Fruit fly (Drosophila melanogaster) whole organism, embryonic: ENCODE data around the gene CG5254.

Source experiments
- Abd-B ChIP-seq: fragments of 200-800 bp; sonication (Bioruptor generic); optimal IDR thresholded peaks from 2 replicates; lab custom pipeline; 2018; ENCODE audit warnings: missing biosample characterization, mild to moderate bottlenecking, missing genetic modification characterization, moderate library complexity
- Awh ChIP-seq: fragments of 200-800 bp; sonication (Bioruptor generic); IDR thresholded peaks from 2 replicates; pipeline ENCODE4, ENCODE4 v1.3.6; 2022; ENCODE audit warnings: missing biosample characterization, missing genetic modification characterization
- C15 ChIP-seq: fragments of 200-800 bp; sonication (Bioruptor generic); IDR thresholded peaks from 3 replicates; pipeline ENCODE4 v1.3.6; 2022; ENCODE audit warnings: missing biosample characterization, missing genetic modification characterization
- CG12071 ChIP-seq: fragments of 200-800 bp; sonication (Bioruptor generic); optimal IDR thresholded peaks from 3 replicates; lab custom pipeline; 2018; ENCODE audit warnings: missing biosample characterization, mild to moderate bottlenecking, missing genetic modification characterization
- CG12769 ChIP-seq: fragments of 200-800 bp; sonication (Bioruptor generic); optimal IDR thresholded peaks from 2 replicates; lab custom pipeline; 2019; ENCODE audit warnings: missing biosample characterization, mild to moderate bottlenecking, missing genetic modification characterization, moderate library complexity
- CG13894 ChIP-seq: fragments of 200-800 bp; sonication (Bioruptor generic); optimal IDR thresholded peaks from 3 replicates; lab custom pipeline; 2018; ENCODE audit warnings: missing biosample characterization, mild to moderate bottlenecking, missing genetic modification characterization, moderate library complexity
- CG14667 ChIP-seq: fragments of 200-800 bp; sonication (Bioruptor generic); IDR thresholded peaks from 2 replicates; pipeline ENCODE4 v1.3.6; 2022; ENCODE audit warnings: missing biosample characterization, missing genetic modification characterization
- CG15514 ChIP-seq: fragments of 200-800 bp; sonication (Bioruptor generic); optimal IDR thresholded peaks from 3 replicates; lab custom pipeline; 2017; ENCODE audit warnings: missing biosample characterization, missing genetic modification characterization, mild to moderate bottlenecking, moderate library complexity, missing genetic modification reagents
- CG1603 ChIP-seq: fragments of 200-800 bp; sonication (Bioruptor generic); optimal IDR thresholded peaks from 2 replicates; lab custom pipeline; 2019; ENCODE audit warnings: missing biosample characterization, mild to moderate bottlenecking, missing genetic modification characterization, moderate library complexity
- CG17359 ChIP-seq: fragments of 200-800 bp; sonication (Bioruptor generic); optimal IDR thresholded peaks from 3 replicates; lab custom pipeline; 2018; ENCODE audit warnings: missing biosample characterization, mild to moderate bottlenecking, missing genetic modification characterization, moderate library complexity
- CG17829 ChIP-seq: fragments of 200-800 bp; optimal IDR thresholded peaks from 2 replicates; lab custom pipeline; 2019; ENCODE audit warnings: missing biosample characterization, mild to moderate bottlenecking, missing genetic modification characterization, moderate library complexity
- CG18262 ChIP-seq: fragments of 200-800 bp; optimal IDR thresholded peaks from 3 replicates; lab custom pipeline; 2019; ENCODE audit warnings: missing biosample characterization, mild to moderate bottlenecking, missing genetic modification characterization, moderate library complexity
- CG2116 ChIP-seq: fragments of 200-800 bp; sonication (Bioruptor generic); optimal IDR thresholded peaks from 3 replicates; lab custom pipeline; 2018; ENCODE audit warnings: missing biosample characterization, mild to moderate bottlenecking, missing genetic modification characterization
- CG8765 ChIP-seq: fragments of 200-800 bp; sonication (Bioruptor generic); IDR thresholded peaks from 2 replicates; pipeline ENCODE4 v1.3.6; 2022; ENCODE audit warnings: missing biosample characterization, missing genetic modification characterization
- CG9437 ChIP-seq: fragments of 200-800 bp; sonication (Bioruptor generic); optimal IDR thresholded peaks from 2 replicates; lab custom pipeline; 2018; ENCODE audit warnings: missing biosample characterization, mild to moderate bottlenecking, missing genetic modification characterization
- CoRest ChIP-seq: fragments of 200-800 bp; sonication (Bioruptor generic); optimal IDR thresholded peaks from 3 replicates; lab custom pipeline; 2018; ENCODE audit warnings: missing biosample characterization, mild to moderate bottlenecking, missing genetic modification characterization, moderate library complexity
- CrebB ChIP-seq: fragments of 200-800 bp; sonication (Bioruptor generic); optimal IDR thresholded peaks from 3 replicates; lab custom pipeline; 2018; ENCODE audit warnings: missing biosample characterization, mild to moderate bottlenecking, missing genetic modification characterization
- Deaf1 ChIP-seq: fragments of 200-800 bp; optimal IDR thresholded peaks from 3 replicates; lab custom pipeline; 2019; ENCODE audit warnings: missing biosample characterization, mild to moderate bottlenecking, missing genetic modification characterization, moderate library complexity
- Fer1 ChIP-seq: fragments of 200-800 bp; sonication (Bioruptor generic); optimal IDR thresholded peaks from 2 replicates; lab custom pipeline; 2017; ENCODE audit warnings: missing biosample characterization, mild to moderate bottlenecking, missing genetic modification characterization
- HLH4C ChIP-seq: fragments of 200-800 bp; sonication (Bioruptor generic); IDR thresholded peaks from 3 replicates; pipeline ENCODE4 v1.3.6; 2022; ENCODE audit warnings: missing biosample characterization, missing genetic modification characterization; ENCODE audit not compliant: partially characterized antibody
- Hr39 ChIP-seq: fragments of >200 bp; optimal IDR thresholded peaks from 2 replicates; lab custom pipeline; 2017
- Jarid2 ChIP-seq: fragments of 200-800 bp; sonication (Bioruptor generic); optimal IDR thresholded peaks from 3 replicates; lab custom pipeline; 2017; ENCODE audit warnings: mild to moderate bottlenecking, missing biosample characterization, missing genetic modification reagents, missing genetic modification characterization
- MTF-1 ChIP-seq: fragments of 200-800 bp; sonication (Bioruptor generic); optimal IDR thresholded peaks from 2 replicates; lab custom pipeline; 2018; ENCODE audit warnings: missing biosample characterization, mild to moderate bottlenecking, missing genetic modification characterization, borderline replicate concordance
- Neu2 ChIP-seq: fragments of 200-800 bp; sonication (Bioruptor generic); optimal IDR thresholded peaks from 3 replicates; lab custom pipeline; 2016; ENCODE audit warnings: missing biosample characterization, missing genetic modification characterization, borderline replicate concordance
- Nf-YC ChIP-seq: fragments of 200-800 bp; optimal IDR thresholded peaks from 3 replicates; lab custom pipeline; 2019; ENCODE audit warnings: missing biosample characterization, mild to moderate bottlenecking, missing genetic modification characterization, moderate library complexity
- Pdp1 ChIP-seq, 2 experiments: fragments of 200-800 bp; sonication (Bioruptor generic); optimal IDR thresholded peaks; 3 replicates each; lab custom pipeline; 2016; ENCODE audit warnings: missing biosample characterization in 2 of 2, missing genetic modification characterization in 2 of 2, mild to moderate bottlenecking in 1 of 2, moderate library complexity in 1 of 2
- Stat92E ChIP-seq, 3 experiments: fragments of >200 bp in 2 of 3; fragments of 200-800 bp in 1 of 3; sonication (Bioruptor generic) in 1 of 3; optimal IDR thresholded peaks; 2 replicates each; lab custom pipeline; 2017 to 2019; ENCODE audit warnings: missing biosample characterization in 3 of 3, missing genetic modification characterization in 3 of 3, mild to moderate bottlenecking in 1 of 3, moderate library complexity in 1 of 3
- ato ChIP-seq: fragments of 200-800 bp; sonication (Bioruptor generic); IDR thresholded peaks from 2 replicates; pipeline ENCODE4 v1.3.6; 2022; ENCODE audit warnings: missing biosample characterization, missing genetic modification characterization; ENCODE audit not compliant: partially characterized antibody
- bsh ChIP-seq, 2 experiments: fragments of 200-800 bp; sonication (Bioruptor generic); optimal IDR thresholded peaks; 2 replicates each; lab custom pipeline; 2017 to 2018; ENCODE audit warnings: mild to moderate bottlenecking in 2 of 2, missing biosample characterization in 2 of 2, missing genetic modification characterization in 2 of 2, moderate library complexity in 1 of 2
- crc ChIP-seq: fragments of 200-800 bp; sonication (Bioruptor generic); optimal IDR thresholded peaks from 2 replicates; lab custom pipeline; 2016; ENCODE audit warnings: missing biosample characterization, missing genetic modification characterization
- crol ChIP-seq: fragments of 200-800 bp; sonication (Bioruptor generic); IDR thresholded peaks from 2 replicates; pipeline ENCODE4 v1.3.6; 2022; ENCODE audit warnings: missing biosample characterization, missing genetic modification characterization
- esg ChIP-seq: fragments of 200-800 bp; sonication (Bioruptor generic); conservative IDR thresholded peaks from 2 replicates; pipeline ENCODE4 v1.3.6; 2022; ENCODE audit warnings: missing biosample characterization, missing genetic modification characterization
- gcm ChIP-seq: fragments of 200-800 bp; sonication (Bioruptor generic); optimal IDR thresholded peaks from 2 replicates; lab custom pipeline; 2019; ENCODE audit warnings: missing biosample characterization, mild to moderate bottlenecking, missing genetic modification characterization, moderate library complexity
- gfzf ChIP-seq: fragments of 200-800 bp; sonication (Bioruptor generic); optimal IDR thresholded peaks from 2 replicates; lab custom pipeline; 2016; ENCODE audit warnings: missing biosample characterization, mild to moderate bottlenecking, missing genetic modification characterization, moderate library complexity
- hkb ChIP-seq, 2 experiments: fragments of 200-800 bp in 1 of 2; fragments of >200 bp in 1 of 2; sonication (Bioruptor generic) in 1 of 2; IDR thresholded peaks in 1 of 2; optimal IDR thresholded peaks in 1 of 2; 2 replicates each; pipeline versions ENCODE4 v1.3.6 to Lab custom; 2017 to 2022; ENCODE audit warnings: missing biosample characterization in 1 of 2, missing genetic modification characterization in 1 of 2
- hth ChIP-seq: fragments of >200 bp; optimal IDR thresholded peaks from 2 replicates; lab custom pipeline; 2017; ENCODE audit warnings: inconsistent platforms
- insv ChIP-seq, 2 experiments: fragments of 200-800 bp; sonication (Bioruptor generic); optimal IDR thresholded peaks; 3 replicates each; lab custom pipeline; 2016 to 2018; ENCODE audit warnings: missing biosample characterization in 2 of 2, missing genetic modification characterization in 2 of 2
- kni ChIP-seq: fragments of 200-800 bp; sonication (Bioruptor generic); optimal IDR thresholded peaks from 3 replicates; lab custom pipeline; 2017; ENCODE audit warnings: mild to moderate bottlenecking, missing biosample characterization, missing genetic modification reagents, missing genetic modification characterization
- nerfin-2 ChIP-seq: fragments of 200-800 bp; sonication (Bioruptor generic); IDR thresholded peaks from 2 replicates; pipeline ENCODE4 v1.3.6; 2022; ENCODE audit warnings: missing biosample characterization, missing genetic modification characterization; ENCODE audit not compliant: partially characterized antibody
- org-1 ChIP-seq: fragments of 200-800 bp; sonication (Bioruptor generic); optimal IDR thresholded peaks from 2 replicates; lab custom pipeline; 2017; ENCODE audit warnings: missing biosample characterization, missing genetic modification characterization
- peb ChIP-seq: fragments of 200-800 bp; sonication (Bioruptor generic); IDR thresholded peaks from 2 replicates; pipeline ENCODE4 v1.3.6; 2022; ENCODE audit warnings: missing biosample characterization, missing genetic modification characterization
- ranshi ChIP-seq: fragments of 200-800 bp; sonication (Bioruptor generic); IDR thresholded peaks from 2 replicates; pipeline ENCODE4 v1.3.6; 2022; ENCODE audit warnings: missing biosample characterization, missing genetic modification characterization
- sens ChIP-seq: fragments of 200-800 bp; sonication (Bioruptor generic); peaks from one replicate; lab custom pipeline; 2016; ENCODE audit warnings: missing biosample characterization, missing genetic modification characterization
- sens-2 ChIP-seq: fragments of 200-800 bp; sonication (Bioruptor generic); IDR thresholded peaks from 2 replicates; pipeline ENCODE4 v1.3.6; 2022; ENCODE audit warnings: missing biosample characterization, missing genetic modification characterization
- sug ChIP-seq: fragments of 200-800 bp; optimal IDR thresholded peaks from 2 replicates; lab custom pipeline; 2019; ENCODE audit warnings: missing biosample characterization, mild to moderate bottlenecking, missing genetic modification characterization, moderate library complexity
- tap ChIP-seq: fragments of 200-800 bp; optimal IDR thresholded peaks from 3 replicates; lab custom pipeline; 2019; ENCODE audit warnings: missing biosample characterization, mild to moderate bottlenecking, missing genetic modification characterization, moderate library complexity
- trh ChIP-seq: fragments of 200-800 bp; sonication (Bioruptor generic); optimal IDR thresholded peaks from 2 replicates; lab custom pipeline; 2016; ENCODE audit warnings: missing biosample characterization, missing genetic modification characterization
- unpg ChIP-seq: fragments of 200-800 bp; sonication (Bioruptor generic); optimal IDR thresholded peaks from 3 replicates; lab custom pipeline; 2018; ENCODE audit warnings: missing biosample characterization, mild to moderate bottlenecking, missing genetic modification characterization, moderate library complexity
- zfh1 ChIP-seq: fragments of 200-800 bp; sonication (Bioruptor generic); IDR thresholded peaks from 3 replicates; pipeline ENCODE4 v1.3.6; 2022; ENCODE audit warnings: missing biosample characterization, missing genetic modification characterization

The CG5254 gene

dm6 chrX:769639-770124, 19.5 kb downstream of the CG5254 start, which contains the start of gene fz3 (continued):
- TF ChIP-seq CG13894 (tag; lab: Kevin White, UChicago) = peak; percentile 29
- peak; percentile 53; the same call in 1 of the 2 replicates for TF ChIP-seq Awh (GFP tag; lab: Robert Waterston, UW)
- peak; percentile 37 for TF ChIP-seq CG18262 (tag; lab: Kevin White, UChicago)
- TF ChIP-seq gcm (GFP tag; lab: Kevin White, UChicago) = peak; percentile 38
- peak; percentile 49 for TF ChIP-seq CG12769 (tag; lab: Kevin White, UChicago)
- TF ChIP-seq CG12071 (GFP tag; lab: Kevin White, UChicago) = no peak
- TF ChIP-seq esg (GFP tag; lab: Robert Waterston, UW) = no peak
- TF ChIP-seq hth (lab: Kevin White, UChicago) = no peak
- TF ChIP-seq nerfin-2 (GFP tag; lab: Robert Waterston, UW) = peak; percentile 73
- no peak for TF ChIP-seq Pdp1 (GFP tag; optimal IDR thresholded peaks at IDR 0.05; lab: Kevin White, UChicago)
- TF ChIP-seq ranshi = peak; percentile 20; the same call in 1 of the 2 replicates
- peak; percentile 66 for TF ChIP-seq CG1603 (tag; lab: Kevin White, UChicago)
- TF ChIP-seq C15 (GFP tag; lab: Robert Waterston, UW) = no peak
- no peak for TF ChIP-seq tap (tag; lab: Kevin White, UChicago)
- no peak for TF ChIP-seq CG14667 (GFP tag; lab: Robert Waterston, UW)
- TF ChIP-seq bsh (GFP tag; optimal IDR thresholded peaks at IDR 0.05; lab: Kevin White, UChicago) = peak in 1 of 2 experiments; percentile 53
- peak; percentile 26 for TF ChIP-seq CrebB (tag; lab: Kevin White, UChicago)
- TF ChIP-seq sens-2 = no peak
- peak; percentile 46 for TF ChIP-seq sug
- TF ChIP-seq CoRest (tag; lab: Kevin White, UChicago) = peak; percentile 26
- peak; percentile 91 for TF ChIP-seq Jarid2 (GFP tag; lab: Kevin White, UChicago)
- TF ChIP-seq peb (GFP tag; lab: Robert Waterston, UW) = 0 out of 2 replicates have a peak, but pooled peaks have one; percentile 11
- TF ChIP-seq kni (GFP tag; lab: Kevin White, UChicago) = peak; percentile 36
- TF ChIP-seq CG15514 (GFP tag; lab: Kevin White, UChicago) = peak; percentile 71
- peak; percentile 29 for TF ChIP-seq Fer1
- peak; percentile 79 for TF ChIP-seq crol
- no peak for TF ChIP-seq org-1 (GFP tag; lab: Kevin White, UChicago)
- no peak for TF ChIP-seq hkb (optimal IDR thresholded peaks at IDR 0.05; lab: Kevin White, UChicago)
- TF ChIP-seq hkb (GFP tag; IDR thresholded peaks at IDR 0.05; lab: Robert Waterston, UW) = 0 out of 2 replicates have a peak, but pooled peaks have one; percentile 16
- peak; percentile 91 for TF ChIP-seq sens (GFP tag; lab: Kevin White, UChicago)
- peak; percentile 85 for TF ChIP-seq HLH4C (GFP tag; lab: Robert Waterston, UW)
- TF ChIP-seq Deaf1 (tag; lab: Kevin White, UChicago) = peak; percentile 57
- TF ChIP-seq CG9437 = peak; percentile 65
- no peak for TF ChIP-seq Hr39 (lab: Kevin White, UChicago)
- TF ChIP-seq Stat92E (GFP tag; optimal IDR thresholded peaks at IDR 0.05; lab: Kevin White, UChicago) = peak in 1 of 3 experiments; percentile 39
- TF ChIP-seq crc (GFP tag; lab: Kevin White, UChicago) = no peak
- TF ChIP-seq Nf-YC (tag; lab: Kevin White, UChicago) = peak; percentile 35
- TF ChIP-seq trh (GFP tag; lab: Kevin White, UChicago) = no peak
- TF ChIP-seq CG2116 (GFP tag; lab: Kevin White, UChicago) = peak; percentile 64
- TF ChIP-seq CG8765 (GFP tag; lab: Robert Waterston, UW) = no peak
- peak; percentile 41 for TF ChIP-seq unpg
- peak in 1 of 2 experiments; percentile 16 for TF ChIP-seq insv (GFP tag; optimal IDR thresholded peaks at IDR 0.05; lab: Kevin White, UChicago)
- no peak for TF ChIP-seq zfh1 (GFP tag; lab: Robert Waterston, UW)
- no peak for TF ChIP-seq MTF-1 (GFP tag; lab: Kevin White, UChicago)
- TF ChIP-seq ato (GFP tag; lab: Robert Waterston, UW) = peak; percentile 80
- peak; percentile 8 for TF ChIP-seq gfzf (GFP tag; lab: Kevin White, UChicago)
- TF ChIP-seq CG17359 (tag; lab: Kevin White, UChicago) = peak; percentile 29
- no peak for TF ChIP-seq Neu2 (GFP tag; lab: Kevin White, UChicago)
- peak; percentile 0 for TF ChIP-seq Abd-B (GFP tag; lab: Kevin White, UChicago)
- peak; percentile 44 for TF ChIP-seq CG17829 (tag; lab: Kevin White, UChicago)
